Worm (Caenorhabditis elegans) whole organism, L3 larva: ENCODE data around the gene Y38H6C.15.

Experiments used
- ama-1 ChIP-seq: fragments of 150-350 bp; optimal IDR thresholded peaks from 2 replicates; lab custom pipeline; 2018
- ceh-82 ChIP-seq: fragments of 150-350 bp; optimal IDR thresholded peaks from 2 replicates; lab custom pipeline; 2014; ENCODE audit warnings: missing biosample characterization, missing genetic modification characterization
- elt-2 ChIP-seq: sonication (generic microtip); optimal IDR thresholded peaks from 2 replicates; lab custom pipeline; 2016; ENCODE audit warnings: missing genetic modification reagents, mild to moderate bottlenecking, missing genetic modification characterization, missing compliant biosample characterization
- jun-1 ChIP-seq: fragments of 150-350 bp; optimal IDR thresholded peaks from 2 replicates; lab custom pipeline; 2014; ENCODE audit warnings: missing biosample characterization, missing genetic modification reagents, missing genetic modification characterization
- lin-15B ChIP-seq: fragments of 150-350 bp; optimal IDR thresholded peaks from 2 replicates; lab custom pipeline; 2014; ENCODE audit warnings: missing biosample characterization, missing genetic modification characterization
- mdl-1 ChIP-seq: fragments of 150-350 bp; optimal IDR thresholded peaks from 2 replicates; lab custom pipeline; 2014; ENCODE audit warnings: missing biosample characterization, missing genetic modification characterization
- nhr-237 ChIP-seq: fragments of 150-350 bp; optimal IDR thresholded peaks from 2 replicates; lab custom pipeline; 2014; ENCODE audit warnings: missing biosample characterization, missing genetic modification characterization
- nhr-77 ChIP-seq: fragments of 150-350 bp; optimal IDR thresholded peaks from 2 replicates; lab custom pipeline; 2014; ENCODE audit warnings: missing biosample characterization, missing genetic modification characterization
- unc-39 ChIP-seq: sonication (generic microtip); optimal IDR thresholded peaks from 4 replicates; lab custom pipeline; 2017; ENCODE audit warnings: missing biosample characterization, missing genetic modification characterization
- ztf-11 ChIP-seq: fragments of 150-350 bp; optimal IDR thresholded peaks from 2 replicates; lab custom pipeline; 2014; ENCODE audit warnings: missing biosample characterization, missing genetic modification characterization

ce11 chrV:20566454-20566853 is 30.3 kb upstream of the Y38H6C.15 start, which contains the start of gene F26F2.3:
- TF ChIP-seq elt-2 (tag; lab: Kevin White, UChicago) (no peak), ceh-82 (tag; lab: Kevin White, UChicago) (no peak), jun-1 (no peak), mdl-1 (tag; lab: Kevin White, UChicago) (no peak), lin-15B (no peak), nhr-77 (no peak), ztf-11 (no peak), unc-39 (tag; lab: Kevin White, UChicago) (no peak), nhr-237 (tag; lab: Kevin White, UChicago) (no peak), ama-1 (lab: Kevin White, UChicago) (no peak)
